Worm (Caenorhabditis elegans) whole organism, L4 larva: ENCODE results near the gene srh-235.

ENCODE experiments used
- F10B5.3 ChIP-seq: sonication (generic microtip); optimal IDR thresholded peaks from 2 replicates; lab custom pipeline; 2016; ENCODE audit warnings: mild to moderate bottlenecking, missing genetic modification characterization, missing compliant biosample characterization
- F26F4.8 ChIP-seq: fragments of 200-800 bp; sonication (Bioruptor generic); conservative IDR thresholded peaks from 2 replicates; pipeline ENCODE4 v1.3.6; 2022; ENCODE audit warnings: missing genetic modification characterization, missing compliant biosample characterization
- T20F7.1 ChIP-seq: fragments of 200-800 bp; sonication (Bioruptor generic); optimal IDR thresholded peaks from 2 replicates; lab custom pipeline; 2018; ENCODE audit warnings: mild to moderate bottlenecking, missing genetic modification characterization, missing compliant biosample characterization
- Y105C5A.15 ChIP-seq: fragments of 200-800 bp; sonication (Bioruptor generic); IDR thresholded peaks from 2 replicates; pipeline ENCODE4 v1.3.6; 2022; ENCODE audit warnings: missing genetic modification characterization, missing compliant biosample characterization
- Y5F2A.4 ChIP-seq: fragments of 200-800 bp; sonication (Bioruptor generic); optimal IDR thresholded peaks from 2 replicates; lab custom pipeline; 2018; ENCODE audit warnings: mild to moderate bottlenecking, missing genetic modification characterization, missing compliant biosample characterization
- Y75B8A.6 ChIP-seq: fragments of 200-800 bp; sonication (Bioruptor generic); IDR thresholded peaks from 2 replicates; pipeline ENCODE4 v1.3.6; 2022; ENCODE audit warnings: missing genetic modification reagents, missing genetic modification characterization, missing compliant biosample characterization
- aha-1 ChIP-seq: fragments of 150-350 bp; peaks from one replicate; lab custom pipeline; 2014; ENCODE audit warnings: missing biosample characterization, missing genetic modification characterization
- aly-2 ChIP-seq: sonication (generic microtip); optimal IDR thresholded peaks from 2 replicates; lab custom pipeline; 2018; ENCODE audit warnings: missing biosample characterization, missing genetic modification characterization
- arid-1 ChIP-seq: fragments of 200-800 bp; sonication (Bioruptor generic); conservative IDR thresholded peaks from 2 replicates; pipeline ENCODE4 v1.3.6; 2022; ENCODE audit warnings: missing genetic modification reagents, missing genetic modification characterization, missing compliant biosample characterization
- ceh-32 ChIP-seq: sonication (generic microtip); optimal IDR thresholded peaks from 2 replicates; lab custom pipeline; 2016; ENCODE audit warnings: mild to moderate bottlenecking, missing genetic modification characterization, missing compliant biosample characterization; ENCODE audit not compliant: poor library complexity
- ceh-44 ChIP-seq: fragments of 200-800 bp; sonication (Bioruptor generic); IDR thresholded peaks from 2 replicates; pipeline ENCODE4 v1.3.6; 2022; ENCODE audit warnings: missing genetic modification reagents, missing genetic modification characterization, missing compliant biosample characterization
- ceh-82 ChIP-seq: sonication (generic microtip); optimal IDR thresholded peaks from 2 replicates; lab custom pipeline; 2017; ENCODE audit warnings: missing biosample characterization, missing genetic modification characterization
- daf-19 ChIP-seq: fragments of 200-800 bp; sonication (Bioruptor generic); conservative IDR thresholded peaks from 2 replicates; pipeline ENCODE4 v1.3.6; 2022; ENCODE audit warnings: missing genetic modification characterization, missing compliant biosample characterization
- daf-8 ChIP-seq: fragments of 200-800 bp; sonication (Bioruptor generic); IDR thresholded peaks from 2 replicates; pipeline ENCODE4 v1.3.6; 2022; ENCODE audit warnings: missing genetic modification characterization, missing compliant biosample characterization
- fkh-10 ChIP-seq: fragments of 150-350 bp; optimal IDR thresholded peaks from 2 replicates; lab custom pipeline; 2014; ENCODE audit warnings: missing biosample characterization, missing genetic modification reagents, missing genetic modification characterization
- fos-1 ChIP-seq: fragments of 150-350 bp; optimal IDR thresholded peaks from 2 replicates; lab custom pipeline; 2014; ENCODE audit warnings: missing biosample characterization, missing genetic modification characterization
- hif-1 ChIP-seq, 2 experiments: sonication (generic microtip); optimal IDR thresholded peaks; 2 replicates each; lab custom pipeline; 2016 to 2017; ENCODE audit warnings: missing compliant biosample characterization in 2 of 2, missing genetic modification characterization in 2 of 2, missing genetic modification reagents in 2 of 2, missing genotype in 2 of 2, mild to moderate bottlenecking in 1 of 2
- hlh-30 ChIP-seq: sonication (generic microtip); optimal IDR thresholded peaks from 2 replicates; lab custom pipeline; 2017; ENCODE audit warnings: antibody characterized with exemption, mild to moderate bottlenecking, missing genetic modification characterization, missing compliant biosample characterization; ENCODE audit not compliant: insufficient read depth
- mes-2 ChIP-seq: sonication (generic microtip); optimal IDR thresholded peaks from 2 replicates; lab custom pipeline; 2016; ENCODE audit warnings: missing genotype, mild to moderate bottlenecking, missing genetic modification characterization, missing compliant biosample characterization; ENCODE audit not compliant: poor library complexity, severe bottlenecking
- mxl-2 ChIP-seq: fragments of 200-800 bp; sonication (Bioruptor generic); conservative IDR thresholded peaks from 2 replicates; pipeline ENCODE4 v1.3.6; 2022; ENCODE audit warnings: missing genetic modification reagents, missing genetic modification characterization, missing compliant biosample characterization
- nhr-102 ChIP-seq: sonication (generic microtip); optimal IDR thresholded peaks from 2 replicates; lab custom pipeline; 2016; ENCODE audit warnings: mild to moderate bottlenecking, missing genetic modification characterization, moderate library complexity, missing compliant biosample characterization
- nhr-11 ChIP-seq: fragments of 150-350 bp; optimal IDR thresholded peaks from 2 replicates; lab custom pipeline; 2014; ENCODE audit warnings: missing biosample characterization, missing genetic modification characterization
- nhr-41 ChIP-seq: fragments of 200-800 bp; sonication (Bioruptor generic); IDR thresholded peaks from 2 replicates; pipeline ENCODE4 v1.3.6; 2022; ENCODE audit warnings: missing genetic modification reagents, missing genetic modification characterization, missing compliant biosample characterization
- pha-4 ChIP-seq, 2 experiments: fragments of 150-350 bp in 1 of 2; fragments of 200-800 bp in 1 of 2; sonication (Bioruptor generic) in 1 of 2; IDR thresholded peaks in 1 of 2; optimal IDR thresholded peaks in 1 of 2; 2 replicates each; pipeline versions ENCODE4 v1.3.6 to Lab custom; 2014 to 2022; ENCODE audit warnings: missing genetic modification characterization in 2 of 2, missing genetic modification reagents in 2 of 2, missing biosample characterization in 1 of 2, missing compliant biosample characterization in 1 of 2
- pqm-1 ChIP-seq: sonication (generic microtip); optimal IDR thresholded peaks from 2 replicates; lab custom pipeline; 2017; ENCODE audit warnings: missing biosample characterization, missing genetic modification characterization
- rbr-2 ChIP-seq: sonication (generic microtip); optimal IDR thresholded peaks from 2 replicates; lab custom pipeline; 2016; ENCODE audit warnings: missing genotype, missing genetic modification characterization, missing compliant biosample characterization
- sdz-12 ChIP-seq: fragments of 200-800 bp; sonication (Bioruptor generic); optimal IDR thresholded peaks from 2 replicates; lab custom pipeline; 2018; ENCODE audit warnings: mild to moderate bottlenecking, missing genetic modification characterization, missing compliant biosample characterization
- set-16 ChIP-seq: fragments of 200-800 bp; sonication (Bioruptor generic); IDR thresholded peaks from 2 replicates; pipeline ENCODE4 v1.3.6; 2022; ENCODE audit warnings: missing genetic modification reagents, missing genetic modification characterization, missing compliant biosample characterization
- snpc-1.2 ChIP-seq: fragments of 200-800 bp; sonication (Bioruptor generic); IDR thresholded peaks from 2 replicates; pipeline ENCODE4 v1.3.6; 2022; ENCODE audit warnings: missing genetic modification reagents, missing genetic modification characterization, missing compliant biosample characterization
- snpc-4 ChIP-seq: fragments of 150-350 bp; optimal IDR thresholded peaks from 2 replicates; lab custom pipeline; 2014; ENCODE audit warnings: missing biosample characterization, missing genetic modification characterization
- tag-97 ChIP-seq: fragments of 200-800 bp; sonication (Bioruptor generic); IDR thresholded peaks from 2 replicates; pipeline ENCODE4 v1.3.6; 2022; ENCODE audit warnings: missing genetic modification characterization, missing compliant biosample characterization
- unc-39 ChIP-seq: sonication (generic microtip); optimal IDR thresholded peaks from 2 replicates; lab custom pipeline; 2017; ENCODE audit warnings: missing biosample characterization, missing genetic modification characterization
- vab-7 ChIP-seq: fragments of 200-800 bp; sonication (Bioruptor generic); IDR thresholded peaks from 2 replicates; pipeline ENCODE4 v1.3.6; 2022; ENCODE audit warnings: missing genetic modification reagents, missing genetic modification characterization, missing compliant biosample characterization
- zag-1 ChIP-seq: fragments of 150-350 bp; optimal IDR thresholded peaks from 2 replicates; lab custom pipeline; 2014; ENCODE audit warnings: missing biosample characterization, missing genetic modification characterization

Gene srh-235

DNA sequence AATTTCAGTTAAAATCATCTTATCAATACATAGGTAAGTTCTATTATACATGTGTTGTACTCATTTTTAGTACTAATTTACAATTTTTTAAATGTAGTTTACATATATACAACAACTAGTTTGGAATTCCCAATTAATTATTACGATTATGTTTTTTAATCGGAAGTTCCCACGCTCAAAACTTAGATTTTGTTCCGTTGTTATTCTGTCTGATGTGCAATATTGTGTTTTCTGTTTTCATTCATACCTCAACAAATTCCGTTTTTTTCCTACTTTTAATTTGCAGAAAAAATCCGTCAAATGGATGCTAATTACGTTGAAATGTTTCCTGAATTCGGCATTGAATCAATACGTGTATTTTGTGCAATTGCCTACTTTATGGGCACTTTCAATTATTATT, 34.8 kb upstream of the srh-235 start, which contains the start of gene srw-31:
srw-31 (plus strand) TSS at position 301 of the 400 bp plus-strand sequence.
- TF ChIP-seq ceh-82 (tag; lab: Kevin White, UChicago) (no peak), unc-39 (tag; lab: Kevin White, UChicago) (no peak), nhr-102 (tag; lab: Kevin White, UChicago) (no peak)

- TF ChIP-seq Y105C5A.15 (GFP tag; lab: Robert Waterston, UW) (no peak), zag-1 (tag; lab: Kevin White, UChicago) (no peak), ceh-44 (GFP tag; lab: Robert Waterston, UW) (0 out of 2 replicates have a peak, but pooled peaks have one; percentile 25), set-16 (GFP tag; lab: Robert Waterston, UW) (peak; percentile 65)
Measured at ce11 chrV:17500055-17500454, 28.6 kb upstream of the srh-235 start.

- TF ChIP-seq tag-97 (GFP tag; lab: Robert Waterston, UW) (no peak), rbr-2 (tag; lab: Kevin White, UChicago) (no peak), pqm-1 (tag; lab: Kevin White, UChicago) (no peak), snpc-1.2 (GFP tag; lab: Robert Waterston, UW) (no peak), unc-39 (tag; lab: Kevin White, UChicago) (no peak), nhr-41 (GFP tag; lab: Robert Waterston, UW) (no peak), Y75B8A.6 (GFP tag; lab: Robert Waterston, UW) (no peak), Y5F2A.4 (GFP tag; lab: Kevin White, UChicago) (no peak), daf-19 (GFP tag; lab: Robert Waterston, UW) (no peak), hlh-30 (tag; lab: Kevin White, UChicago) (no peak), aly-2 (tag; lab: Kevin White, UChicago) (no peak), hif-1 (tag; optimal IDR thresholded peaks at IDR 0.05; lab: Kevin White, UChicago) (no peak), fos-1 (no peak), F10B5.3 (no peak), ceh-32 (no peak), mes-2 (tag; lab: Kevin White, UChicago) (no peak)
Measured at ce11 chrV:17496071-17496470, 24.6 kb upstream of the srh-235 start, which contains the start of gene srh-118. Gene srh-118 (minus strand): TSS chrV:17496171.

DNA sequence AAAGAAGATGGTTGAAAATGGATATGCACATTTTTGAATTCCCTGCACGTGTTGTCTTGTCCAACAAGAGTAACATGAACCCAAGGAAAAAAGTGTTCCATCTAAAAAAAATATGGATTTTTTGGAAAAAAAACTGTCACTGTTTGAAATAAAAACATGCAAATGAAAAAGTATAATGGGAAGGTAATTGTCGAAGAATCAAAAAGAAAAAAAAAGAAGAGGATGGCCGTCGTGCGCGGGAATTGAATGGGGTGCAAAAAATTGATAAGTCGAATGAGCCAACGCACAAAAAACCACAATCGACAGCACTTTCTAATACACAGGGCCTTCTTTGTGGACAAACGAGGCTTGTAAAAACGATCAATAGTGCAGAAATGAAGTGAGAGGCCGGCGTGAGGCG, 22.3 kb upstream of the srh-235 start, which contains the start of gene fbxa-102:
fbxa-102 (minus strand) TSS at position 101 of the 400 bp plus-strand sequence.
- no peak for TF ChIP-seq snpc-4
- TF ChIP-seq mxl-2 = no peak
- no peak for TF ChIP-seq daf-8 (GFP tag; lab: Robert Waterston, UW)
- TF ChIP-seq nhr-11 (tag; lab: Kevin White, UChicago) = no peak
- TF ChIP-seq sdz-12 (GFP tag; lab: Kevin White, UChicago) = no peak
- TF ChIP-seq vab-7 (GFP tag; lab: Robert Waterston, UW) = no peak
- no peak for TF ChIP-seq F26F4.8 (GFP tag; lab: Robert Waterston, UW)
- TF ChIP-seq fkh-10 (GFP tag; lab: Kevin White, UChicago) = no peak
- no peak for TF ChIP-seq T20F7.1 (GFP tag; lab: Kevin White, UChicago)
- no peak for TF ChIP-seq daf-19 (GFP tag; lab: Robert Waterston, UW)
- TF ChIP-seq pha-4 (GFP tag; IDR thresholded peaks at IDR 0.05; lab: Robert Waterston, UW) = no peak
- TF ChIP-seq pha-4 (tag; optimal IDR thresholded peaks at IDR 0.05; lab: Kevin White, UChicago) = no peak

DNA sequence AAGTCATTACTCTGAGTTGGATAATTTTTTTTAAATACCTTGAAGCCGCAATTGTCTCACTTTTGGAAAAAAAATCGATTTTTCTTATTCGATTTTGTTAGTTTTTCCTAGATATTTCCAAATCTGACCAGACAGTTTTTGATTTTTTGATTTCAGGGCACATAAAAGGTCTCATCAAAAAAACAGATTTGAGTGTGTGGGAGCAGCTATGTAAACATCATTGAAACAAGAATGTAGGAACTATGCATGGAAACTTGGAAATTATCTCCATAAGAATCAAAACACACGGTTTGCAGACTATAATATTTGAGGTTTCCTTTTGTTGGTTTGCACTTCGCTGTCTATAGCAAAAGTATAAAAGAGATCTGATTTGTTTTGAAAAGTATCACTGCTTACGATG, 14.6 kb upstream of the srh-235 start, which contains the start of gene scl-24:
scl-24 (plus strand) TSS at position 301 of the 400 bp plus-strand sequence.
- TF ChIP-seq aha-1 (tag; lab: Kevin White, UChicago) (peak; percentile 8), arid-1 (GFP tag; lab: Robert Waterston, UW) (no peak)
